Fruit fly (Drosophila melanogaster) whole organism, prepupa: ENCODE measurements around the gene p24-2.

ENCODE experiments used
- CG10669 ChIP-seq: fragments of 200-800 bp; sonication (Bioruptor generic); optimal IDR thresholded peaks from 3 replicates; lab custom pipeline; 2018; ENCODE audit warnings: missing biosample characterization, mild to moderate bottlenecking, missing genetic modification characterization, moderate library complexity
- CG3032 ChIP-seq: fragments of 200-800 bp; optimal IDR thresholded peaks from 2 replicates; lab custom pipeline; 2019; ENCODE audit warnings: missing biosample characterization, mild to moderate bottlenecking, missing genetic modification characterization, moderate library complexity
- CG31627 ChIP-seq: fragments of 200-800 bp; sonication (Bioruptor generic); optimal IDR thresholded peaks from 3 replicates; lab custom pipeline; 2016; ENCODE audit warnings: missing biosample characterization, missing genetic modification characterization
- CG32006 ChIP-seq: fragments of 200-800 bp; sonication (Bioruptor generic); optimal IDR thresholded peaks from 3 replicates; lab custom pipeline; 2017; ENCODE audit warnings: missing biosample characterization, mild to moderate bottlenecking, missing genetic modification characterization
- CG34406 ChIP-seq: fragments of 200-800 bp; sonication (Bioruptor generic); optimal IDR thresholded peaks from 3 replicates; lab custom pipeline; 2016; ENCODE audit warnings: missing biosample characterization, missing genetic modification characterization
- CG4318 ChIP-seq: fragments of 200-800 bp; sonication (Bioruptor generic); optimal IDR thresholded peaks from 3 replicates; lab custom pipeline; 2017; ENCODE audit warnings: missing biosample characterization, mild to moderate bottlenecking, missing genetic modification characterization
- CG6808 ChIP-seq: fragments of 200-800 bp; sonication (Bioruptor generic); optimal IDR thresholded peaks from 3 replicates; lab custom pipeline; 2017; ENCODE audit warnings: missing biosample characterization, missing genetic modification characterization, mild to moderate bottlenecking, moderate library complexity, missing genetic modification reagents
- Eip75B ChIP-seq: fragments of 200-800 bp; sonication (Bioruptor generic); optimal IDR thresholded peaks from 3 replicates; lab custom pipeline; 2016; ENCODE audit warnings: missing biosample characterization, missing genetic modification characterization
- Eip93F ChIP-seq: fragments of 200-800 bp; sonication (Bioruptor generic); optimal IDR thresholded peaks from 2 replicates; lab custom pipeline; 2016; ENCODE audit warnings: missing biosample characterization, mild to moderate bottlenecking, missing genetic modification characterization
- Hr39 ChIP-seq: fragments of 200-800 bp; sonication (Bioruptor generic); optimal IDR thresholded peaks from 2 replicates; lab custom pipeline; 2016; ENCODE audit warnings: missing biosample characterization, missing genetic modification characterization
- OdsH ChIP-seq: fragments of 200-800 bp; sonication (Bioruptor generic); optimal IDR thresholded peaks from 3 replicates; lab custom pipeline; 2016; ENCODE audit warnings: missing biosample characterization, missing genetic modification characterization
- Sox102F ChIP-seq: fragments of 200-800 bp; sonication (Bioruptor generic); optimal IDR thresholded peaks from 2 replicates; lab custom pipeline; 2016; ENCODE audit warnings: missing biosample characterization, mild to moderate bottlenecking, missing genetic modification characterization
- achi ChIP-seq: fragments of 200-800 bp; sonication (Bioruptor generic); optimal IDR thresholded peaks from 3 replicates; lab custom pipeline; 2016; ENCODE audit warnings: missing biosample characterization, missing genetic modification characterization
- pdm3 ChIP-seq: fragments of 200-800 bp; sonication (Bioruptor generic); optimal IDR thresholded peaks from 3 replicates; lab custom pipeline; 2016; ENCODE audit warnings: missing biosample characterization, missing genetic modification characterization
- salr ChIP-seq, 2 experiments: fragments of 200-800 bp; sonication (Bioruptor generic); optimal IDR thresholded peaks; 3 replicates each; lab custom pipeline; 2016 to 2018; ENCODE audit warnings: missing biosample characterization in 2 of 2, missing genetic modification characterization in 2 of 2, mild to moderate bottlenecking in 1 of 2
- svp ChIP-seq: fragments of 200-800 bp; sonication (Bioruptor generic); peaks from one replicate; lab custom pipeline; 2016; ENCODE audit warnings: missing biosample characterization, missing genetic modification characterization

p24-2 gene

dm6 chr3R:9640313-9640712 is 52.3 kb downstream of the p24-2 start:
- no peak for TF ChIP-seq Eip75B

- TF ChIP-seq Eip93F (GFP tag; lab: Kevin White, UChicago) (no peak), Hr39 (GFP tag; lab: Kevin White, UChicago) (no peak), CG31627 (GFP tag; lab: Kevin White, UChicago) (no peak), CG3032 (tag; lab: Kevin White, UChicago) (no peak), OdsH (GFP tag; lab: Kevin White, UChicago) (no peak), CG6808 (no peak), pdm3 (GFP tag; lab: Kevin White, UChicago) (no peak), Sox102F (GFP tag; lab: Kevin White, UChicago) (no peak), CG34406 (no peak), CG32006 (GFP tag; lab: Kevin White, UChicago) (no peak), salr (GFP tag; optimal IDR thresholded peaks at IDR 0.05; lab: Kevin White, UChicago) (no peak), CG4318 (no peak), achi (no peak), svp (GFP tag; lab: Kevin White, UChicago) (no peak), CG10669 (GFP tag; lab: Kevin White, UChicago) (no peak)
Measured at dm6 chr3R:9637882-9638281, 54.7 kb downstream of the p24-2 start, which contains the start of gene Dh44. Dh44 (plus strand) TSS chr3R:9638182.
